Worm (Caenorhabditis elegans) whole organism, L4/young adult: ENCODE results near the gene egl-8.

ENCODE experiments used
- dao-5 ChIP-seq: sonication (generic microtip); optimal IDR thresholded peaks from 2 replicates; lab custom pipeline; 2016; ENCODE audit warnings: missing genotype, missing genetic modification characterization, moderate library complexity, missing compliant biosample characterization
- him-1 ChIP-seq: sonication (generic microtip); optimal IDR thresholded peaks from 2 replicates; lab custom pipeline; 2016; ENCODE audit warnings: missing genotype, missing genetic modification reagents, missing genetic modification characterization, missing compliant biosample characterization

ce11 chrV:28270-28669, 7.7 kb downstream of the egl-8 start:
- no peak for TF ChIP-seq him-1 (tag; lab: Kevin White, UChicago)
- no peak for TF ChIP-seq dao-5 (tag; lab: Kevin White, UChicago)
